Fruit fly (Drosophila melanogaster): ENCODE measurements around the gene CG6171.

dm6 chr3R:15375470-15375869 lies 11.8 kb upstream of the CG6171 start:
- no peak for TF ChIP-seq CG10669 (GFP tag; optimal IDR thresholded peaks at IDR 0.05)
- no peak for TF ChIP-seq dac (GFP tag; optimal IDR thresholded peaks at IDR 0.05)
- no peak for TF ChIP-seq Lpt (GFP tag; optimal IDR thresholded peaks at IDR 0.05)
- no peak for TF ChIP-seq CG4318 (GFP tag; optimal IDR thresholded peaks at IDR 0.05)
- TF ChIP-seq net (GFP tag; optimal IDR thresholded peaks at IDR 0.05): no peak
- TF ChIP-seq CG16779 (tag; optimal IDR thresholded peaks at IDR 0.05): no peak
- TF ChIP-seq CG8632 (GFP tag; optimal IDR thresholded peaks at IDR 0.05): no peak
